Fruit fly (Drosophila melanogaster): Measurements from ENCODE around the gene Kap-alpha1.

The Kap-alpha1 gene

dm6 chr3L:19846960-19847359 lies 39.9 kb downstream of the Kap-alpha1 start (continued):
- TF ChIP-seq Bteb2 (GFP tag; optimal IDR thresholded peaks at IDR 0.05) (no peak), Tbp (GFP tag; optimal IDR thresholded peaks at IDR 0.05) (no peak), CkIIα-i1 (GFP tag; IDR thresholded peaks at IDR 0.05) (no peak), gfzf (GFP tag; optimal IDR thresholded peaks at IDR 0.05) (no peak), Atf6 (GFP tag; IDR thresholded peaks at IDR 0.05) (no peak), NfI (GFP tag; optimal IDR thresholded peaks at IDR 0.05) (no peak), Xbp1 (GFP tag; optimal IDR thresholded peaks at IDR 0.05) (no peak), ttk (GFP tag; IDR thresholded peaks at IDR 0.05) (no peak), CG10147 (GFP tag; optimal IDR thresholded peaks at IDR 0.05) (no peak), Side (GFP tag; optimal IDR thresholded peaks at IDR 0.05) (peak; percentile 3), CG4424 (GFP tag; optimal IDR thresholded peaks at IDR 0.05) (no peak), Pdp1 (GFP tag; optimal IDR thresholded peaks at IDR 0.05) (no peak), Rfx (GFP tag; IDR thresholded peaks at IDR 0.05) (no peak), CG12236 (GFP tag; optimal IDR thresholded peaks at IDR 0.05) (no peak), Chrac-16 (GFP tag; optimal IDR thresholded peaks at IDR 0.05) (no peak), E2f2 (GFP tag; IDR thresholded peaks at IDR 0.05) (no peak), CG15073 (GFP tag; optimal IDR thresholded peaks at IDR 0.05) (no peak), Spps (tag; optimal IDR thresholded peaks at IDR 0.05) (no peak), CG17568 (GFP tag; optimal IDR thresholded peaks at IDR 0.05) (no peak), B-H2 (GFP tag; optimal IDR thresholded peaks at IDR 0.05) (peak; percentile 0), Stat92E (GFP tag; optimal IDR thresholded peaks at IDR 0.05) (no peak), h (optimal IDR thresholded peaks at IDR 0.05) (no peak), CG15514 (GFP tag; optimal IDR thresholded peaks at IDR 0.05) (peak; percentile 47), Myb (GFP tag; optimal IDR thresholded peaks at IDR 0.05) (no peak), Ets65A (GFP tag) (no peak), Sin3A (optimal IDR thresholded peaks at IDR 0.05) (no peak), schlank (tag; optimal IDR thresholded peaks at IDR 0.05) (peak; percentile 72), CG12071 (GFP tag; optimal IDR thresholded peaks at IDR 0.05) (peak; percentile 71), tio (GFP tag; optimal IDR thresholded peaks at IDR 0.05) (no peak), odd (GFP tag; optimal IDR thresholded peaks at IDR 0.05) (peak; percentile 16), CG15479 (GFP tag; optimal IDR thresholded peaks at IDR 0.05) (no peak), nerfin-2 (GFP tag; IDR thresholded peaks at IDR 0.05; ENCODE audit: partially characterized antibody) (no peak), CG12299 (tag; optimal IDR thresholded peaks at IDR 0.05) (peak; percentile 29), ranshi (GFP tag; IDR thresholded peaks at IDR 0.05) (no peak; the same call in 1 of the 2 replicates), CG11093 (GFP tag; IDR thresholded peaks at IDR 0.05) (no peak), CG2202 (tag; optimal IDR thresholded peaks at IDR 0.05) (no peak), CG7786 (GFP tag; optimal IDR thresholded peaks at IDR 0.05) (no peak), Oli (tag; optimal IDR thresholded peaks at IDR 0.05) (no peak), CG10321 (GFP tag; IDR thresholded peaks at IDR 0.05) (no peak), Atf-2 (GFP tag; optimal IDR thresholded peaks at IDR 0.05) (no peak), CG10366 (GFP tag; IDR thresholded peaks at IDR 0.05) (no peak), CG10959 (GFP tag; IDR thresholded peaks at IDR 0.05) (no peak), CG13123 (GFP tag; optimal IDR thresholded peaks at IDR 0.05) (no peak), CG31441 (GFP tag; IDR thresholded peaks at IDR 0.05) (no peak), CrebB (tag; optimal IDR thresholded peaks at IDR 0.05) (peak; percentile 47), nau (GFP tag; optimal IDR thresholded peaks at IDR 0.05) (no peak), rib (GFP tag; IDR thresholded peaks at IDR 0.05) (no peak), BtbVII (GFP tag; optimal IDR thresholded peaks at IDR 0.05) (peak; percentile 69), phol (tag; optimal IDR thresholded peaks at IDR 0.05) (no peak), lab (GFP tag; optimal IDR thresholded peaks at IDR 0.05) (peak; percentile 70), Med (GFP tag) (peak; percentile 13), hb (GFP tag; IDR thresholded peaks at IDR 0.05; ENCODE audit: partially characterized antibody) (no peak), insv (GFP tag; optimal IDR thresholded peaks at IDR 0.05) (no peak)

Data from whole organism, embryonic.